Worm (Caenorhabditis elegans): ENCODE measurements around the gene tank-1.

tank-1 gene

ce11 chrV:1262036-1262435, 23.5 kb downstream of the tank-1 start (continued):
- TF ChIP-seq F37B4.10 (GFP tag; IDR thresholded peaks at IDR 0.05) (no peak), let-607 (tag; optimal IDR thresholded peaks at IDR 0.05) (no peak), nhr-27 (tag; optimal IDR thresholded peaks at IDR 0.05) (no peak), fkh-3 (tag; optimal IDR thresholded peaks at IDR 0.05) (no peak), ztf-18 (tag; optimal IDR thresholded peaks at IDR 0.05) (no peak), nfyb-1 (GFP tag; IDR thresholded peaks at IDR 0.05) (0 out of 2 replicates have a peak, but pooled peaks have one; percentile 28), die-1 (tag; optimal IDR thresholded peaks at IDR 0.05) (no peak), chd-7 (tag; optimal IDR thresholded peaks at IDR 0.05) (no peak)

- no peak for TF ChIP-seq somi-1 (GFP tag; optimal IDR thresholded peaks at IDR 0.05)
Observed at ce11 chrV:1260042-1260441, 25.5 kb downstream of the tank-1 start, which contains the start of gene C39F7.1. Gene C39F7.1 (plus strand): TSS chrV:1260342.

DNA sequence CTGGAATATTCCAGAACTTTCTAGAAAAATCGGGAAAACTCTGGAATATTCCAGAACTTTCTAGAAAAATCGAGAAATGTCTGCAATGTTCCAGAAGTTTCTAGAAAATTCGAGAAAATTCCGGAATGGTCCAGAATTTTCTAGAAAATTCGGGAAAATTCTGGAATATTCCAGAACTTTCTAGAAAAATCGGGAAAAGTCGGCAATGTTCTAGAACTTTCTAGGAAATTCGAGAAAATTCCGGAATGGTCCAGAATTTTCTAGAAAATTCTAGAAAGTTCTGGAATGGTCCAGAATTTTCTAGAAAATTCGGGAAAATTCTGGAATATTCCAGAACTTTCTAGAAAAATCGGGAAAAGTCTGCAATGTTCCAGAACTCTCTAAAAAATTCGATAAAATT, 27.6 kb downstream of the tank-1 start:
- TF ChIP-seq hsf-1 (GFP tag; IDR thresholded peaks at IDR 0.05), result peak; percentile 93
- 0 out of 2 replicates have a peak, but pooled peaks have one; percentile 36 for TF ChIP-seq dox-1 (GFP tag; IDR thresholded peaks at IDR 0.05)

ce11 chrV:1257054-1257453, 28.5 kb downstream of the tank-1 start:
- peak; percentile 95 for TF ChIP-seq hsf-1 (GFP tag; IDR thresholded peaks at IDR 0.05)
- TF ChIP-seq dox-1 (GFP tag; IDR thresholded peaks at IDR 0.05), result 0 out of 2 replicates have a peak, but pooled peaks have one; percentile 45

DNA sequence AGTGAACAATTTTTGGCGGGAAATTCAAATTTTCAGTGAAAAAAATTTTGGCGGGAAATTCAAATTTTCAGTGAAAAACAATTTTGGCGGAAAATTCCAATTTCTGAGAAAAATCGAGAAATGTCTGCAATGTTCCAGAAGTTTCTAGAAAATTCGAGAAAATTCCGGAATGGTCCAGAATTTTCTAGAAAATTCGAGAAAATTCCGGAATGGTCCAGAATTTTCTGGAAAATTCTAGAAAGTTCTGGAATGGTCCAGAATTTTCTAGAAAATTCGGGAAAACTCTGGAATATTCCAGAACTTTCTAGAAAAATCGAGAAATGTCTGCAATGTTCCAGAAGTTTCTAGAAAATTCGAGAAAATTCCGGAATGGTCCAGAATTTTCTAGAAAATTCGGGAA, 29.2 kb downstream of the tank-1 start:
- peak; percentile 97 for TF ChIP-seq hsf-1 (GFP tag; IDR thresholded peaks at IDR 0.05)
- 0 out of 2 replicates have a peak, but pooled peaks have one; percentile 14 for TF ChIP-seq madf-6 (GFP tag; IDR thresholded peaks at IDR 0.05)
- peak; percentile 64 for TF ChIP-seq dox-1 (GFP tag; IDR thresholded peaks at IDR 0.05)

DNA sequence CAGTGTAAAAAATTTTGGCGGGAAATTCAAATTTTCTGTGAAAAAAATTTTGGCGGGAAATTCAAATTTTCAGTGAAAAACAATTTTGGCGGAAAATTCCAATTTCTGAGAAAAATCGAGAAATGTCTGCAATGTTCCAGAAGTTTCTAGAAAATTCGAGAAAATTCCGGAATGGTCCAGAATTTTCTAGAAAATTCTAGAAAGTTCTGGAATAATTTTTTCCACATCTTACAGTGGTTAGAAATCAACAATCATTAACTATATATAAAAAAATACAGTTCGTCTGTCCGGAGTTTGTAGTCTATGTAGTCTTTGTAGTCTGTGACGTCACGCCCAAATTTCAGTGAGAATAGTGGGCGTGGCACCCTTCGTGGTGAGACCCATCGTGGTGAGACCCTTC, 30.7 kb downstream of the tank-1 start:
- TF ChIP-seq dox-1 (GFP tag; IDR thresholded peaks at IDR 0.05) (peak; percentile 36; the same call in 1 of the 2 replicates), hsf-1 (GFP tag; IDR thresholded peaks at IDR 0.05) (peak; percentile 96)

ce11 chrV:1252794-1253193, 32.7 kb downstream of the tank-1 start:
- TF ChIP-seq egrh-3 (GFP tag; IDR thresholded peaks at IDR 0.05) (no peak), nfyb-1 (GFP tag; IDR thresholded peaks at IDR 0.05) (no peak), madf-8 (GFP tag; conservative IDR thresholded peaks at IDR 0.05) (no peak), ztf-6 (GFP tag; IDR thresholded peaks at IDR 0.05) (no peak), sea-2 (GFP tag; IDR thresholded peaks at IDR 0.05) (no peak), lir-1 (GFP tag; conservative IDR thresholded peaks at IDR 0.05) (no peak), hmg-1.2 (GFP tag; IDR thresholded peaks at IDR 0.05) (no peak), efl-1 (GFP tag; optimal IDR thresholded peaks at IDR 0.05) (no peak), gei-17 (GFP tag; optimal IDR thresholded peaks at IDR 0.05) (no peak), attf-3 (GFP tag; conservative IDR thresholded peaks at IDR 0.05) (no peak), let-607 (tag; optimal IDR thresholded peaks at IDR 0.05) (no peak), him-1 (tag; optimal IDR thresholded peaks at IDR 0.05) (no peak), B0336.3 (GFP tag; IDR thresholded peaks at IDR 0.05) (no peak), Y95B8A.8 (GFP tag; IDR thresholded peaks at IDR 0.05) (no peak), F33H1.4 (GFP tag; IDR thresholded peaks at IDR 0.05) (no peak), Y67H2A.10 (GFP tag; conservative IDR thresholded peaks at IDR 0.05) (no peak)
